Fruit fly (Drosophila melanogaster) S2 (cell line): ENCODE measurements around the gene CG15625.

Source experiments
- CG8478 ChIP-seq: fragments of >200 bp; optimal IDR thresholded peaks from 2 replicates; lab custom pipeline; 2018
- CTCF ChIP-seq, 2 experiments: fragments of >200 bp; optimal IDR thresholded peaks; 2 replicates each; lab custom pipeline; 2018

- TF ChIP-seq CTCF (optimal IDR thresholded peaks at IDR 0.05; lab: Kevin White, UChicago) (no peak), CG8478 (lab: Kevin White, UChicago) (no peak)
Measured at dm6 chr2L:4928340-4928739, 38.5 kb downstream of the CG15625 start.
